Fruit fly (Drosophila melanogaster) whole organism, prepupa: Measurements from ENCODE around the gene Cyp303a1.

Experiments
- Blimp-1 ChIP-seq: fragments of 200-800 bp; sonication (Bioruptor generic); optimal IDR thresholded peaks from 3 replicates; lab custom pipeline; 2017; ENCODE audit warnings: missing biosample characterization, missing genetic modification characterization, mild to moderate bottlenecking, moderate library complexity, missing genetic modification reagents
- CG10631 ChIP-seq: fragments of 200-800 bp; sonication (Bioruptor generic); optimal IDR thresholded peaks from 2 replicates; lab custom pipeline; 2016; ENCODE audit warnings: missing biosample characterization, missing genetic modification characterization
- CG10669 ChIP-seq: fragments of 200-800 bp; sonication (Bioruptor generic); optimal IDR thresholded peaks from 3 replicates; lab custom pipeline; 2018; ENCODE audit warnings: missing biosample characterization, mild to moderate bottlenecking, missing genetic modification characterization, moderate library complexity
- CG11294 ChIP-seq: fragments of 200-800 bp; sonication (Bioruptor generic); IDR thresholded peaks from 2 replicates; pipeline ENCODE4 v1.3.6; 2022; ENCODE audit warnings: missing biosample characterization, missing genetic modification characterization
- CG11762 ChIP-seq: fragments of 200-800 bp; sonication (Bioruptor generic); optimal IDR thresholded peaks from 3 replicates; lab custom pipeline; 2016; ENCODE audit warnings: missing biosample characterization, missing genetic modification characterization; ENCODE audit not compliant: insufficient read depth
- CG11902 ChIP-seq: fragments of 200-800 bp; sonication (Bioruptor generic); optimal IDR thresholded peaks from 3 replicates; lab custom pipeline; 2016; ENCODE audit warnings: missing biosample characterization, missing genetic modification characterization
- CG15336 ChIP-seq: fragments of 200-800 bp; sonication (Bioruptor generic); IDR thresholded peaks from 2 replicates; pipeline ENCODE4 v1.3.6; 2022; ENCODE audit warnings: missing biosample characterization, missing genetic modification characterization
- CG1621 ChIP-seq: fragments of 200-800 bp; sonication (Bioruptor generic); optimal IDR thresholded peaks from 3 replicates; lab custom pipeline; 2018; ENCODE audit warnings: missing biosample characterization, mild to moderate bottlenecking, missing genetic modification characterization
- CG3032 ChIP-seq: fragments of 200-800 bp; optimal IDR thresholded peaks from 2 replicates; lab custom pipeline; 2019; ENCODE audit warnings: missing biosample characterization, mild to moderate bottlenecking, missing genetic modification characterization, moderate library complexity
- CG31627 ChIP-seq: fragments of 200-800 bp; sonication (Bioruptor generic); optimal IDR thresholded peaks from 3 replicates; lab custom pipeline; 2016; ENCODE audit warnings: missing biosample characterization, missing genetic modification characterization
- CG32006 ChIP-seq: fragments of 200-800 bp; sonication (Bioruptor generic); optimal IDR thresholded peaks from 3 replicates; lab custom pipeline; 2017; ENCODE audit warnings: missing biosample characterization, mild to moderate bottlenecking, missing genetic modification characterization
- CG34406 ChIP-seq: fragments of 200-800 bp; sonication (Bioruptor generic); optimal IDR thresholded peaks from 3 replicates; lab custom pipeline; 2016; ENCODE audit warnings: missing biosample characterization, missing genetic modification characterization
- CG3919 ChIP-seq: fragments of 200-800 bp; sonication (Bioruptor generic); optimal IDR thresholded peaks from 3 replicates; lab custom pipeline; 2016; ENCODE audit warnings: missing biosample characterization, missing genetic modification characterization
- CG4318 ChIP-seq: fragments of 200-800 bp; sonication (Bioruptor generic); optimal IDR thresholded peaks from 3 replicates; lab custom pipeline; 2017; ENCODE audit warnings: missing biosample characterization, mild to moderate bottlenecking, missing genetic modification characterization
- CG6276 ChIP-seq: fragments of 200-800 bp; sonication (Bioruptor generic); optimal IDR thresholded peaks from 2 replicates; lab custom pipeline; 2017; ENCODE audit warnings: missing biosample characterization, mild to moderate bottlenecking, missing genetic modification characterization
- CG6792 ChIP-seq: fragments of 200-800 bp; sonication (Bioruptor generic); optimal IDR thresholded peaks from 3 replicates; lab custom pipeline; 2016; ENCODE audit warnings: missing biosample characterization, missing genetic modification characterization
- CG6854 ChIP-seq: fragments of 200-800 bp; sonication (Bioruptor generic); optimal IDR thresholded peaks from 2 replicates; lab custom pipeline; 2017; ENCODE audit warnings: missing biosample characterization, mild to moderate bottlenecking, missing genetic modification characterization
- CG7368 ChIP-seq: fragments of 200-800 bp; sonication (Bioruptor generic); optimal IDR thresholded peaks from 3 replicates; lab custom pipeline; 2016; ENCODE audit warnings: missing biosample characterization, missing genetic modification characterization
- CG8119 ChIP-seq: fragments of 200-800 bp; sonication (Bioruptor generic); IDR thresholded peaks from 3 replicates; pipeline ENCODE4 v1.3.6; 2022; ENCODE audit warnings: missing biosample characterization, missing genetic modification characterization
- CG8632 ChIP-seq: fragments of 200-800 bp; sonication (Bioruptor generic); optimal IDR thresholded peaks from 3 replicates; lab custom pipeline; 2016; ENCODE audit warnings: missing biosample characterization, missing genetic modification characterization
- CG9139 ChIP-seq: fragments of 200-800 bp; sonication (Bioruptor generic); optimal IDR thresholded peaks from 3 replicates; lab custom pipeline; 2017; ENCODE audit warnings: missing biosample characterization, mild to moderate bottlenecking, missing genetic modification characterization
- Eip75B ChIP-seq: fragments of 200-800 bp; sonication (Bioruptor generic); optimal IDR thresholded peaks from 3 replicates; lab custom pipeline; 2016; ENCODE audit warnings: missing biosample characterization, missing genetic modification characterization
- Ets21C ChIP-seq: fragments of 200-800 bp; sonication (Bioruptor generic); optimal IDR thresholded peaks from 3 replicates; lab custom pipeline; 2016; ENCODE audit warnings: missing biosample characterization, missing genetic modification characterization
- Ets96B ChIP-seq: fragments of 200-800 bp; optimal IDR thresholded peaks from 2 replicates; lab custom pipeline; 2019; ENCODE audit warnings: missing biosample characterization, mild to moderate bottlenecking, missing genetic modification characterization, moderate library complexity
- Gug ChIP-seq: fragments of 200-800 bp; sonication (Bioruptor generic); IDR thresholded peaks from 2 replicates; pipeline ENCODE4 v1.3.6; 2022; ENCODE audit warnings: missing biosample characterization, missing genetic modification characterization
- Hr38 ChIP-seq: sonication (Bioruptor generic); optimal IDR thresholded peaks from 2 replicates; lab custom pipeline; 2016; ENCODE audit warnings: missing biosample characterization, missing genetic modification characterization
- Hr39 ChIP-seq: fragments of 200-800 bp; sonication (Bioruptor generic); optimal IDR thresholded peaks from 2 replicates; lab custom pipeline; 2016; ENCODE audit warnings: missing biosample characterization, missing genetic modification characterization
- Hr4 ChIP-seq: fragments of 200-800 bp; sonication (Bioruptor generic); optimal IDR thresholded peaks from 3 replicates; lab custom pipeline; 2016; ENCODE audit warnings: missing biosample characterization, missing genetic modification characterization
- OdsH ChIP-seq: fragments of 200-800 bp; sonication (Bioruptor generic); optimal IDR thresholded peaks from 3 replicates; lab custom pipeline; 2016; ENCODE audit warnings: missing biosample characterization, missing genetic modification characterization
- Smox ChIP-seq: fragments of 200-800 bp; sonication (Bioruptor generic); optimal IDR thresholded peaks from 3 replicates; lab custom pipeline; 2016; ENCODE audit warnings: missing biosample characterization, missing genetic modification characterization
- Sox102F ChIP-seq: fragments of 200-800 bp; sonication (Bioruptor generic); optimal IDR thresholded peaks from 2 replicates; lab custom pipeline; 2016; ENCODE audit warnings: missing biosample characterization, mild to moderate bottlenecking, missing genetic modification characterization
- Sox14 ChIP-seq: fragments of 200-800 bp; sonication (Bioruptor generic); optimal IDR thresholded peaks from 3 replicates; lab custom pipeline; 2016; ENCODE audit warnings: missing biosample characterization, missing genetic modification characterization
- Sox15 ChIP-seq: fragments of 200-800 bp; sonication (Bioruptor generic); optimal IDR thresholded peaks from 3 replicates; lab custom pipeline; 2016; ENCODE audit warnings: missing biosample characterization, missing genetic modification characterization
- achi ChIP-seq: fragments of 200-800 bp; sonication (Bioruptor generic); optimal IDR thresholded peaks from 3 replicates; lab custom pipeline; 2016; ENCODE audit warnings: missing biosample characterization, missing genetic modification characterization
- acj6 ChIP-seq: fragments of 200-800 bp; sonication (Bioruptor generic); optimal IDR thresholded peaks from 3 replicates; lab custom pipeline; 2016; ENCODE audit warnings: missing biosample characterization, missing genetic modification characterization
- cyc ChIP-seq: fragments of 200-800 bp; sonication (Bioruptor generic); optimal IDR thresholded peaks from 3 replicates; lab custom pipeline; 2016; ENCODE audit warnings: missing biosample characterization, missing genetic modification characterization
- esn ChIP-seq: fragments of 200-800 bp; sonication (Bioruptor generic); optimal IDR thresholded peaks from 2 replicates; lab custom pipeline; 2016; ENCODE audit warnings: missing biosample characterization, mild to moderate bottlenecking, missing genetic modification characterization, moderate library complexity
- fd59A ChIP-seq: fragments of 200-800 bp; sonication (Bioruptor generic); optimal IDR thresholded peaks from 2 replicates; lab custom pipeline; 2017; ENCODE audit warnings: missing biosample characterization, mild to moderate bottlenecking, missing genetic modification characterization, missing genetic modification reagents
- fd85E ChIP-seq: fragments of 200-800 bp; sonication (Bioruptor generic); optimal IDR thresholded peaks from 3 replicates; lab custom pipeline; 2016; ENCODE audit warnings: missing biosample characterization, missing genetic modification characterization
- lz ChIP-seq: fragments of 200-800 bp; sonication (Bioruptor generic); optimal IDR thresholded peaks from 3 replicates; lab custom pipeline; 2016; ENCODE audit warnings: missing biosample characterization, missing genetic modification characterization
- net ChIP-seq: fragments of 200-800 bp; sonication (Bioruptor generic); optimal IDR thresholded peaks from 3 replicates; lab custom pipeline; 2016; ENCODE audit warnings: missing biosample characterization, missing genetic modification characterization
- pdm3 ChIP-seq: fragments of 200-800 bp; sonication (Bioruptor generic); optimal IDR thresholded peaks from 3 replicates; lab custom pipeline; 2016; ENCODE audit warnings: missing biosample characterization, missing genetic modification characterization
- salr ChIP-seq, 2 experiments: fragments of 200-800 bp; sonication (Bioruptor generic); optimal IDR thresholded peaks; 3 replicates each; lab custom pipeline; 2016 to 2018; ENCODE audit warnings: missing biosample characterization in 2 of 2, missing genetic modification characterization in 2 of 2, mild to moderate bottlenecking in 1 of 2
- ss ChIP-seq, 2 experiments: fragments of 200-800 bp; sonication (Bioruptor generic); optimal IDR thresholded peaks; 2 replicates in 1 of 2; 3 replicates in 1 of 2; lab custom pipeline; 2017 to 2018; ENCODE audit warnings: mild to moderate bottlenecking in 2 of 2, missing biosample characterization in 2 of 2, missing genetic modification characterization in 2 of 2, moderate library complexity in 1 of 2
- svp ChIP-seq: fragments of 200-800 bp; sonication (Bioruptor generic); peaks from one replicate; lab custom pipeline; 2016; ENCODE audit warnings: missing biosample characterization, missing genetic modification characterization
- topi ChIP-seq: fragments of 200-800 bp; sonication (Bioruptor generic); optimal IDR thresholded peaks from 3 replicates; lab custom pipeline; 2016; ENCODE audit warnings: missing biosample characterization, missing genetic modification characterization
- vri ChIP-seq: fragments of 200-800 bp; sonication (Bioruptor generic); optimal IDR thresholded peaks from 3 replicates; lab custom pipeline; 2016; ENCODE audit warnings: missing biosample characterization, mild to moderate bottlenecking, missing genetic modification characterization

Cyp303a1 gene

dm6 chr2L:16329102-16329520 is 35.1 kb downstream of the Cyp303a1 start, which contains the start of gene mRpL4 (continued):
- no peak for TF ChIP-seq Blimp-1
- no peak for TF ChIP-seq esn (GFP tag; lab: Kevin White, UChicago)
- no peak for TF ChIP-seq CG32006
- no peak for TF ChIP-seq Sox14
- TF ChIP-seq CG10631 (GFP tag; lab: Kevin White, UChicago), result peak; percentile 56
- TF ChIP-seq CG31627 (GFP tag; lab: Kevin White, UChicago), result peak; percentile 69
- peak; percentile 52 for TF ChIP-seq CG1621 (tag; lab: Kevin White, UChicago)
- TF ChIP-seq acj6 (GFP tag; lab: Kevin White, UChicago), result peak; percentile 39
- TF ChIP-seq Sox15 (GFP tag; lab: Kevin White, UChicago), result peak; percentile 1
- TF ChIP-seq, all 60 proteins: peak for 11

DNA sequence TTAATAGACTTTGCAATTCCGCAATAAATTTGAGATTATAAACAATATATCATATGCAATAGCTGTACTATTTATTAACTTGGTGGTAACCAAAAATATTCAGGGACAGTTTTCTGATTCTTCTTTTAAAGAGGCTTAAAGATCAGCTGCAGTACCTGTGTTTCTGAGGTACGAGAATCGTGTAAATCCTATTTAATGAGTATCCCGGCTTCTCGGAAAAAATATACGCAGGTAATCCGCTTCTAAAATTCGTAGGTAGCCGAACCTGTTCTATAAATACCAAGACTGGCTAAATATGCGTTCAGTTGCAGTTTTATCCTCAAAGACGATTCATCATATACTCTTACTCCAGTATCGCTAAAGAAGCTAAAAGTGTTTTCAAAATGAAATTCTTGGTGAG is 35.6 kb downstream of the Cyp303a1 start, which contains the start of gene CG4440:
TSS of gene CG4440 (plus strand) at position 301 of the 400 bp plus-strand sequence.
- TF ChIP-seq topi (GFP tag; lab: Kevin White, UChicago), result no peak
- TF ChIP-seq CG4318 (GFP tag; lab: Kevin White, UChicago), result no peak
- no peak for TF ChIP-seq fd85E (GFP tag; lab: Kevin White, UChicago)
- no peak for TF ChIP-seq Blimp-1
- TF ChIP-seq fd59A (GFP tag; lab: Kevin White, UChicago), result no peak
- TF ChIP-seq Eip75B (GFP tag; lab: Kevin White, UChicago), result no peak
- TF ChIP-seq Hr39, result no peak
- no peak for TF ChIP-seq CG9139
- TF ChIP-seq cyc (GFP tag; lab: Kevin White, UChicago), result no peak
- no peak for TF ChIP-seq Smox
- TF ChIP-seq ss (GFP tag; optimal IDR thresholded peaks at IDR 0.05; lab: Kevin White, UChicago), result no peak
- TF ChIP-seq CG8119, result no peak
- TF ChIP-seq Hr4 (GFP tag; lab: Kevin White, UChicago), result no peak
- TF ChIP-seq CG7368 (GFP tag; lab: Kevin White, UChicago), result no peak
- TF ChIP-seq CG8632 (GFP tag; lab: Kevin White, UChicago), result no peak

DNA sequence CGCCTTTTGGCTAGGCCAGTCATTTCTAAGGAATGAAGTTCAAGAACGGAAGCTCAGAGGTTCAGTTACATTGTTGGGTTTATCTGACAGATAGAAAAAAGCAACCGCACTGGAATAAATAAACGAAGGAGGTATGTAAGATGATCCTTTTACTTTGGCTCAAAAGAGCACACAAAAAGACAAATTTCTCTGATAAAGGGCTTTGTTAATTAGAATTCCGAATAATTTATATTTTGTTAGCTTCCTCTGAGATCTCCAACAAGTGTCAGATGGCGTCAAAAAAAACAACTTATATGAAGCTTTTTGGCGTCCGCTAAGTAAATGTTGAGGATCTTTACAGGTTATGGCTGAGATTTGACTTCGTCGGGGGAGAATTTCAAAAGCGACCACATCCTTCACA is 43.8 kb downstream of the Cyp303a1 start, which contains the start of gene CG31817:
TSS of gene CG31817 (minus strand) at position 101 of the 400 bp plus-strand sequence.
- TF ChIP-seq Ets96B (tag; lab: Kevin White, UChicago) (no peak), achi (no peak), svp (GFP tag; lab: Kevin White, UChicago) (no peak), net (GFP tag; lab: Kevin White, UChicago) (no peak), CG11902 (GFP tag; lab: Kevin White, UChicago) (no peak), fd59A (GFP tag; lab: Kevin White, UChicago) (no peak), ss (GFP tag; optimal IDR thresholded peaks at IDR 0.05; lab: Kevin White, UChicago) (no peak), Hr38 (GFP tag; lab: Kevin White, UChicago) (no peak), Sox15 (GFP tag; lab: Kevin White, UChicago) (no peak), CG34406 (GFP tag; lab: Kevin White, UChicago) (no peak), fd85E (GFP tag; lab: Kevin White, UChicago) (no peak), CG6276 (GFP tag; lab: Kevin White, UChicago) (no peak), salr (GFP tag; optimal IDR thresholded peaks at IDR 0.05; lab: Kevin White, UChicago) (no peak), Hr39 (no peak), CG8119 (no peak), Sox102F (GFP tag; lab: Kevin White, UChicago) (no peak), CG3919 (GFP tag; lab: Kevin White, UChicago) (no peak), CG11294 (no peak), Gug (GFP tag; lab: Robert Waterston, UW) (no peak)

dm6 chr2L:16340268-16340667 is 46.3 kb downstream of the Cyp303a1 start, which contains the start of gene CG42266:
TSS of gene CG42266 (minus strand) at chr2L:16340368.
- TF ChIP-seq CG34406 (GFP tag; lab: Kevin White, UChicago), result no peak
- no peak for TF ChIP-seq CG6854 (GFP tag; lab: Kevin White, UChicago)
- TF ChIP-seq CG3032 (tag; lab: Kevin White, UChicago), result no peak
- no peak for TF ChIP-seq CG6792
- no peak for TF ChIP-seq CG4318 (GFP tag; lab: Kevin White, UChicago)
- no peak for TF ChIP-seq esn (GFP tag; lab: Kevin White, UChicago)
- no peak for TF ChIP-seq CG10669
- TF ChIP-seq Ets21C (GFP tag; lab: Kevin White, UChicago), result no peak
- TF ChIP-seq CG15336, result no peak
- TF ChIP-seq vri (GFP tag; lab: Kevin White, UChicago), result no peak
- no peak for TF ChIP-seq Hr39
- TF ChIP-seq CG1621 (tag; lab: Kevin White, UChicago), result no peak
- TF ChIP-seq lz, result no peak
- TF ChIP-seq svp (GFP tag; lab: Kevin White, UChicago), result no peak
- TF ChIP-seq CG31627 (GFP tag; lab: Kevin White, UChicago), result no peak
- TF ChIP-seq CG9139, result no peak
- TF ChIP-seq CG11762, result no peak
- no peak for TF ChIP-seq OdsH
- no peak for TF ChIP-seq pdm3
